Fruit fly (Drosophila melanogaster) whole organism, embryonic: ENCODE data around the gene cass.

Experiments
- ATbp ChIP-seq: fragments of 200-800 bp; sonication (Bioruptor generic); optimal IDR thresholded peaks from 2 replicates; lab custom pipeline; 2017; ENCODE audit warnings: missing biosample characterization, mild to moderate bottlenecking, missing genetic modification characterization, missing genetic modification reagents
- BEAF-32 ChIP-seq: fragments of 200-800 bp; sonication (Bioruptor generic); optimal IDR thresholded peaks from 3 replicates; lab custom pipeline; 2017; ENCODE audit warnings: missing biosample characterization, missing genetic modification characterization, mild to moderate bottlenecking, moderate library complexity, missing genetic modification reagents
- CG10321 ChIP-seq: fragments of 200-800 bp; sonication (Bioruptor generic); IDR thresholded peaks from 2 replicates; pipeline ENCODE4 v1.3.6; 2022; ENCODE audit warnings: missing biosample characterization, missing genetic modification characterization
- CG10654 ChIP-seq: fragments of 200-800 bp; sonication (Bioruptor generic); optimal IDR thresholded peaks from 2 replicates; lab custom pipeline; 2016; ENCODE audit warnings: missing biosample characterization, missing genetic modification characterization
- CG11695 ChIP-seq: fragments of 200-800 bp; sonication (Bioruptor generic); IDR thresholded peaks from 3 replicates; pipeline ENCODE4 v1.3.6; 2022; ENCODE audit warnings: missing biosample characterization, missing genetic modification characterization
- CG12391 ChIP-seq: fragments of 200-800 bp; sonication (Bioruptor generic); optimal IDR thresholded peaks from 3 replicates; lab custom pipeline; 2018; ENCODE audit warnings: missing biosample characterization, mild to moderate bottlenecking, missing genetic modification characterization, moderate library complexity
- CG12659 ChIP-seq: fragments of 200-800 bp; sonication (Bioruptor generic); optimal IDR thresholded peaks from 3 replicates; lab custom pipeline; 2017; ENCODE audit warnings: mild to moderate bottlenecking, missing biosample characterization, missing genetic modification reagents, missing genetic modification characterization
- CG17361 ChIP-seq: fragments of 200-800 bp; sonication (Bioruptor generic); IDR thresholded peaks from 3 replicates; pipeline ENCODE4 v1.3.6; 2022; ENCODE audit warnings: missing biosample characterization, missing genetic modification characterization
- CG17912 ChIP-seq: fragments of 200-800 bp; sonication (Bioruptor generic); optimal IDR thresholded peaks from 2 replicates; lab custom pipeline; 2018; ENCODE audit warnings: missing biosample characterization, mild to moderate bottlenecking, missing genetic modification characterization
- CG2129 ChIP-seq: fragments of 200-800 bp; sonication (Bioruptor generic); IDR thresholded peaks from 2 replicates; pipeline ENCODE4 v1.3.6; 2022; ENCODE audit warnings: missing biosample characterization, missing genetic modification characterization; ENCODE audit not compliant: partially characterized antibody
- CG30403 ChIP-seq: fragments of 200-800 bp; sonication (Bioruptor generic); optimal IDR thresholded peaks from 3 replicates; lab custom pipeline; 2016; ENCODE audit warnings: missing biosample characterization, missing genetic modification characterization
- CG3995 ChIP-seq: fragments of 200-800 bp; sonication (Bioruptor generic); optimal IDR thresholded peaks from 3 replicates; lab custom pipeline; 2016; ENCODE audit warnings: missing biosample characterization, missing genetic modification characterization
- CG4424 ChIP-seq: fragments of 200-800 bp; sonication (Bioruptor generic); optimal IDR thresholded peaks from 3 replicates; lab custom pipeline; 2016; ENCODE audit warnings: missing biosample characterization, missing genetic modification characterization
- CG6683 ChIP-seq: fragments of 200-800 bp; sonication (Bioruptor generic); optimal IDR thresholded peaks from 2 replicates; lab custom pipeline; 2017; ENCODE audit warnings: missing biosample characterization, mild to moderate bottlenecking, missing genetic modification characterization, missing genetic modification reagents
- CG6765 ChIP-seq: fragments of 200-800 bp; sonication (Bioruptor generic); optimal IDR thresholded peaks from 3 replicates; lab custom pipeline; 2017; ENCODE audit warnings: missing biosample characterization, mild to moderate bottlenecking, missing genetic modification characterization
- CG8388 ChIP-seq: fragments of 200-800 bp; sonication (Bioruptor generic); optimal IDR thresholded peaks from 2 replicates; lab custom pipeline; 2019; ENCODE audit warnings: missing biosample characterization, mild to moderate bottlenecking, missing genetic modification characterization, moderate library complexity
- CG9876 ChIP-seq: fragments of 200-800 bp; sonication (Bioruptor generic); optimal IDR thresholded peaks from 2 replicates; lab custom pipeline; 2016; ENCODE audit warnings: missing biosample characterization, missing genetic modification characterization
- Chrac-16 ChIP-seq: fragments of 200-800 bp; sonication (Bioruptor generic); optimal IDR thresholded peaks from 3 replicates; lab custom pipeline; 2016; ENCODE audit warnings: missing biosample characterization, missing genetic modification characterization
- Dref ChIP-seq: fragments of 200-800 bp; sonication (Bioruptor generic); IDR thresholded peaks from 2 replicates; pipeline ENCODE4 v1.3.6; 2022; ENCODE audit warnings: missing biosample characterization, missing genetic modification characterization
- H15 ChIP-seq: fragments of 200-800 bp; sonication (Bioruptor generic); IDR thresholded peaks from 3 replicates; pipeline ENCODE4 v1.3.6; 2022; ENCODE audit warnings: missing biosample characterization, missing genetic modification characterization
- HHEX ChIP-seq: fragments of 200-800 bp; sonication (Bioruptor generic); optimal IDR thresholded peaks from 3 replicates; lab custom pipeline; 2017; ENCODE audit warnings: missing biosample characterization, mild to moderate bottlenecking, missing genetic modification characterization, missing genetic modification reagents
- HmgZ ChIP-seq: fragments of 200-800 bp; sonication (Bioruptor generic); optimal IDR thresholded peaks from 2 replicates; lab custom pipeline; 2018; ENCODE audit warnings: missing biosample characterization, mild to moderate bottlenecking, missing genetic modification characterization
- Hmx ChIP-seq: fragments of 200-800 bp; sonication (Bioruptor generic); optimal IDR thresholded peaks from 2 replicates; lab custom pipeline; 2016; ENCODE audit warnings: missing biosample characterization, missing genetic modification characterization
- Lpt ChIP-seq: fragments of >200 bp; optimal IDR thresholded peaks from 2 replicates; lab custom pipeline; 2018; ENCODE audit warnings: missing biosample characterization, missing genetic modification characterization
- Pdp1 ChIP-seq, 2 experiments: fragments of 200-800 bp; sonication (Bioruptor generic); optimal IDR thresholded peaks; 3 replicates each; lab custom pipeline; 2016; ENCODE audit warnings: missing biosample characterization in 2 of 2, missing genetic modification characterization in 2 of 2, mild to moderate bottlenecking in 1 of 2, moderate library complexity in 1 of 2
- Ptx1 ChIP-seq: fragments of 200-800 bp; sonication (Bioruptor generic); IDR thresholded peaks from 2 replicates; pipeline ENCODE4 v1.3.6; 2022; ENCODE audit warnings: missing biosample characterization, missing genetic modification characterization
- TFAM ChIP-seq: fragments of 200-800 bp; sonication (Bioruptor generic); optimal IDR thresholded peaks from 2 replicates; lab custom pipeline; 2017; ENCODE audit warnings: missing biosample characterization, missing genetic modification characterization, inconsistent platforms
- Trl ChIP-seq, 3 experiments: fragments of >200 bp in 2 of 3; fragments of 200-800 bp in 1 of 3; sonication (Bioruptor generic) in 1 of 3; optimal IDR thresholded peaks; 2 replicates in 1 of 3; 3 replicates in 2 of 3; lab custom pipeline; 2016 to 2017; ENCODE audit warnings: missing biosample characterization in 1 of 3, missing genetic modification characterization in 1 of 3
- bcd ChIP-seq: fragments of 200-800 bp; sonication (Bioruptor generic); optimal IDR thresholded peaks from 2 replicates; lab custom pipeline; 2017; ENCODE audit warnings: missing biosample characterization, mild to moderate bottlenecking, missing genetic modification characterization
- cg ChIP-seq: fragments of 200-800 bp; sonication (Bioruptor generic); optimal IDR thresholded peaks from 3 replicates; lab custom pipeline; 2019; ENCODE audit warnings: missing biosample characterization, mild to moderate bottlenecking, missing genetic modification characterization, moderate library complexity
- crc ChIP-seq: fragments of 200-800 bp; sonication (Bioruptor generic); optimal IDR thresholded peaks from 2 replicates; lab custom pipeline; 2016; ENCODE audit warnings: missing biosample characterization, missing genetic modification characterization
- dan ChIP-seq: fragments of 200-800 bp; sonication (Bioruptor generic); IDR thresholded peaks from 2 replicates; pipeline ENCODE4 v1.3.6; 2022; ENCODE audit warnings: missing biosample characterization, missing genetic modification characterization
- eyg ChIP-seq: fragments of 200-800 bp; sonication (Bioruptor generic); optimal IDR thresholded peaks from 3 replicates; lab custom pipeline; 2016; ENCODE audit warnings: missing biosample characterization, missing genetic modification characterization
- h ChIP-seq: fragments of >200 bp; optimal IDR thresholded peaks from 2 replicates; lab custom pipeline; 2017
- jigr1 ChIP-seq: fragments of 200-800 bp; sonication (Bioruptor generic); IDR thresholded peaks from 3 replicates; pipeline ENCODE4 v1.3.6; 2022; ENCODE audit warnings: missing biosample characterization, missing genetic modification characterization
- kay ChIP-seq: fragments of 200-800 bp; sonication (Bioruptor generic); optimal IDR thresholded peaks from 2 replicates; lab custom pipeline; 2016; ENCODE audit warnings: missing biosample characterization, missing genetic modification characterization
- knrl ChIP-seq: fragments of 200-800 bp; sonication (Bioruptor generic); IDR thresholded peaks from 3 replicates; pipeline ENCODE4 v1.3.6; 2022; ENCODE audit warnings: missing biosample characterization, missing genetic modification characterization; ENCODE audit not compliant: partially characterized antibody
- nmo ChIP-seq: fragments of 200-800 bp; sonication (Bioruptor generic); optimal IDR thresholded peaks from 2 replicates; lab custom pipeline; 2018; ENCODE audit warnings: missing biosample characterization, mild to moderate bottlenecking, missing genetic modification characterization, moderate library complexity
- nom ChIP-seq: fragments of 200-800 bp; sonication (Bioruptor generic); optimal IDR thresholded peaks from 2 replicates; lab custom pipeline; 2017; ENCODE audit warnings: missing biosample characterization, missing genetic modification characterization, mild to moderate bottlenecking, moderate library complexity, missing genetic modification reagents
- oc ChIP-seq: fragments of 200-800 bp; sonication (Bioruptor generic); optimal IDR thresholded peaks from 2 replicates; lab custom pipeline; 2018; ENCODE audit warnings: missing biosample characterization, mild to moderate bottlenecking, missing genetic modification characterization, moderate library complexity
- seq ChIP-seq: fragments of 200-800 bp; sonication (Bioruptor generic); IDR thresholded peaks from 2 replicates; pipeline ENCODE4 v1.3.6; 2022; ENCODE audit warnings: missing biosample characterization, missing genetic modification characterization
- slou ChIP-seq: fragments of 200-800 bp; sonication (Bioruptor generic); optimal IDR thresholded peaks from 3 replicates; lab custom pipeline; 2016; ENCODE audit warnings: missing biosample characterization, missing genetic modification characterization
- sna ChIP-seq: fragments of 200-800 bp; sonication (Bioruptor generic); IDR thresholded peaks from 2 replicates; pipeline ENCODE4 v1.3.6; 2022; ENCODE audit warnings: missing biosample characterization, missing genetic modification characterization; ENCODE audit not compliant: partially characterized antibody
- sob ChIP-seq: fragments of 200-800 bp; sonication (Bioruptor generic); IDR thresholded peaks from 2 replicates; pipeline ENCODE4 v1.3.6; 2022; ENCODE audit warnings: missing biosample characterization, missing genetic modification characterization
- unc-4 ChIP-seq: fragments of 200-800 bp; sonication (Bioruptor generic); IDR thresholded peaks from 2 replicates; pipeline ENCODE4 v1.3.6; 2022; ENCODE audit warnings: missing biosample characterization, missing genetic modification characterization; ENCODE audit not compliant: partially characterized antibody
- zen ChIP-seq: fragments of 200-800 bp; sonication (Bioruptor generic); optimal IDR thresholded peaks from 3 replicates; lab custom pipeline; 2018; ENCODE audit warnings: missing biosample characterization, mild to moderate bottlenecking, missing genetic modification characterization, moderate library complexity

Gene cass

dm6 chr2L:17480943-17481580 is 3.4 kb upstream of the cass start, which contains the start of the genes fws and Lamtor3 (continued):
- peak; percentile 99 for TF ChIP-seq oc
- TF ChIP-seq Trl (optimal IDR thresholded peaks at IDR 0.05; lab: Kevin White, UChicago): no peak
- TF ChIP-seq Trl (GFP tag; optimal IDR thresholded peaks at IDR 0.05; lab: Kevin White, UChicago): peak; percentile 77
- TF ChIP-seq CG2129: no peak
- peak; percentile 31 for TF ChIP-seq crc (GFP tag; lab: Kevin White, UChicago)
- peak; percentile 87 for TF ChIP-seq CG10321 (GFP tag; lab: Robert Waterston, UW)
- TF ChIP-seq CG10654 (GFP tag; lab: Kevin White, UChicago): peak; percentile 96
- peak; percentile 70 for TF ChIP-seq TFAM (GFP tag; lab: Kevin White, UChicago)
- peak; percentile 99 for TF ChIP-seq Ptx1
- peak; percentile 99 for TF ChIP-seq CG11695 (GFP tag; lab: Robert Waterston, UW)
- TF ChIP-seq ATbp (GFP tag; lab: Kevin White, UChicago): peak; percentile 98
- peak; percentile 52; the same call in 1 of the 2 replicates for TF ChIP-seq unc-4 (GFP tag; lab: Robert Waterston, UW)
- peak; percentile 61 for TF ChIP-seq eyg (GFP tag; lab: Kevin White, UChicago)
- peak; percentile 81 for TF ChIP-seq nom (GFP tag; lab: Kevin White, UChicago)
- TF ChIP-seq h (lab: Kevin White, UChicago): no peak
- TF ChIP-seq HmgZ (tag; lab: Kevin White, UChicago): peak; percentile 98
- TF ChIP-seq Lpt (GFP tag; lab: Kevin White, UChicago): no peak
- TF ChIP-seq CG12391 (tag; lab: Kevin White, UChicago): peak; percentile 99
- TF ChIP-seq kay (GFP tag; lab: Kevin White, UChicago): peak; percentile 90
- TF ChIP-seq CG4424 (GFP tag; lab: Kevin White, UChicago): peak; percentile 96
- TF ChIP-seq CG6683: peak; percentile 94
- peak; percentile 99 for TF ChIP-seq CG12659
- TF ChIP-seq Chrac-16 (GFP tag; lab: Kevin White, UChicago): peak; percentile 97

- peak; percentile 42 for TF ChIP-seq zen (tag; lab: Kevin White, UChicago)
- peak; percentile 0 for TF ChIP-seq CG6765 (GFP tag; lab: Kevin White, UChicago)
- TF ChIP-seq knrl (GFP tag; lab: Robert Waterston, UW): peak; percentile 73
- no peak for TF ChIP-seq Hmx (GFP tag; lab: Kevin White, UChicago)
- TF ChIP-seq CG30403 (GFP tag; lab: Kevin White, UChicago): no peak
- TF ChIP-seq Dref: peak; percentile 77
- no peak for TF ChIP-seq bcd (GFP tag; lab: Kevin White, UChicago)
- TF ChIP-seq cg (GFP tag; lab: Kevin White, UChicago): peak; percentile 88
- no peak for TF ChIP-seq H15 (GFP tag; lab: Robert Waterston, UW)
- no peak for TF ChIP-seq CG9876
- no peak for TF ChIP-seq CG8388 (GFP tag; lab: Kevin White, UChicago)
- TF ChIP-seq jigr1 (GFP tag; lab: Robert Waterston, UW): no peak
- peak in 1 of 2 experiments; percentile 62 for TF ChIP-seq Pdp1 (GFP tag; optimal IDR thresholded peaks at IDR 0.05; lab: Kevin White, UChicago)
- TF ChIP-seq Lpt (GFP tag; lab: Kevin White, UChicago): no peak
- TF ChIP-seq dan: no peak
- TF ChIP-seq sna (GFP tag; lab: Robert Waterston, UW): peak; percentile 72; the same call in 1 of the 2 replicates
- TF ChIP-seq HHEX (GFP tag; lab: Kevin White, UChicago): peak; percentile 6
- 0 out of 3 replicates have a peak, but pooled peaks have one; percentile 36 for TF ChIP-seq CG17361 (GFP tag; lab: Robert Waterston, UW)
- peak; percentile 26; the same call in 1 of the 2 replicates for TF ChIP-seq sob (GFP tag; lab: Robert Waterston, UW)
- TF ChIP-seq BEAF-32 (GFP tag; lab: Kevin White, UChicago): peak; percentile 72
- peak; percentile 8 for TF ChIP-seq CG17912 (GFP tag; lab: Kevin White, UChicago)
- TF ChIP-seq nmo (GFP tag; lab: Kevin White, UChicago): peak; percentile 89
- TF ChIP-seq CG3995 (GFP tag; lab: Kevin White, UChicago): peak; percentile 7
- TF ChIP-seq seq (GFP tag; lab: Robert Waterston, UW): no peak
- no peak for TF ChIP-seq slou (GFP tag; lab: Kevin White, UChicago)
Observed at dm6 chr2L:17472582-17473524, 4.8 kb downstream of the cass start, which contains the start of gene BicD. BicD (minus strand) TSS chr2L:17473215.
